Fruit fly (Drosophila melanogaster) whole organism, pupa: ENCODE measurements around the gene CG1896.

Experiments used
- CG10348 ChIP-seq: fragments of 200-800 bp; sonication (Bioruptor generic); IDR thresholded peaks from 2 replicates; pipeline ENCODE4 v1.3.6; 2022; ENCODE audit warnings: missing biosample characterization, missing genetic modification characterization
- CG12605 ChIP-seq: fragments of 200-800 bp; sonication (Bioruptor generic); IDR thresholded peaks from 2 replicates; pipeline ENCODE4 v1.3.6; 2022; ENCODE audit warnings: missing biosample characterization, missing genetic modification characterization
- CG13204 ChIP-seq: fragments of 200-800 bp; sonication (Bioruptor generic); optimal IDR thresholded peaks from 2 replicates; lab custom pipeline; 2018; ENCODE audit warnings: missing biosample characterization, mild to moderate bottlenecking, missing genetic modification characterization, moderate library complexity
- CG14655 ChIP-seq: fragments of 200-800 bp; sonication (Bioruptor generic); optimal IDR thresholded peaks from 3 replicates; lab custom pipeline; 2017; ENCODE audit warnings: mild to moderate bottlenecking, missing biosample characterization, missing genetic modification reagents, missing genetic modification characterization
- CG15710 ChIP-seq: fragments of 200-800 bp; sonication (Bioruptor generic); optimal IDR thresholded peaks from 2 replicates; lab custom pipeline; 2018; ENCODE audit warnings: missing biosample characterization, mild to moderate bottlenecking, missing genetic modification characterization, moderate library complexity
- CG17806 ChIP-seq: fragments of 200-800 bp; sonication (Bioruptor generic); optimal IDR thresholded peaks from 2 replicates; lab custom pipeline; 2018; ENCODE audit warnings: missing biosample characterization, mild to moderate bottlenecking, missing genetic modification characterization, moderate library complexity
- CG32121 ChIP-seq: fragments of 200-800 bp; sonication (Bioruptor generic); IDR thresholded peaks from 2 replicates; pipeline ENCODE4 v1.3.6; 2022; ENCODE audit warnings: missing biosample characterization, missing genetic modification characterization
- CG34367 ChIP-seq: fragments of 200-800 bp; sonication (Bioruptor generic); optimal IDR thresholded peaks from 2 replicates; lab custom pipeline; 2018; ENCODE audit warnings: missing biosample characterization, mild to moderate bottlenecking, missing genetic modification characterization
- CG4496 ChIP-seq: fragments of 200-800 bp; sonication (Bioruptor generic); IDR thresholded peaks from 3 replicates; pipeline ENCODE4 v1.3.6; 2022; ENCODE audit warnings: missing biosample characterization, missing genetic modification characterization
- CG8159 ChIP-seq: fragments of 200-800 bp; sonication (Bioruptor generic); optimal IDR thresholded peaks from 3 replicates; lab custom pipeline; 2018; ENCODE audit warnings: missing biosample characterization, mild to moderate bottlenecking, missing genetic modification characterization, moderate library complexity
- CG8301 ChIP-seq: fragments of 200-800 bp; sonication (Bioruptor generic); optimal IDR thresholded peaks from 2 replicates; lab custom pipeline; 2018; ENCODE audit warnings: missing biosample characterization, mild to moderate bottlenecking, missing genetic modification characterization
- CG9948 ChIP-seq: fragments of 200-800 bp; sonication (Bioruptor generic); optimal IDR thresholded peaks from 2 replicates; lab custom pipeline; 2018; ENCODE audit warnings: missing biosample characterization, mild to moderate bottlenecking, missing genetic modification characterization, moderate library complexity
- D1 ChIP-seq: fragments of 200-800 bp; sonication (Bioruptor generic); optimal IDR thresholded peaks from 2 replicates; lab custom pipeline; 2018; ENCODE audit warnings: missing biosample characterization, mild to moderate bottlenecking, missing genetic modification characterization, moderate library complexity
- EcR ChIP-seq: fragments of 200-800 bp; sonication (Bioruptor generic); optimal IDR thresholded peaks from 3 replicates; lab custom pipeline; 2019; ENCODE audit warnings: missing biosample characterization, missing genetic modification characterization, mild to moderate bottlenecking, moderate library complexity, missing genetic modification reagents
- Ets98B ChIP-seq: fragments of 200-800 bp; sonication (Bioruptor generic); IDR thresholded peaks from 2 replicates; pipeline ENCODE4 v1.3.6; 2022; ENCODE audit warnings: missing biosample characterization, missing genetic modification characterization
- Pif1A ChIP-seq: fragments of 200-800 bp; sonication (Bioruptor generic); optimal IDR thresholded peaks from 3 replicates; lab custom pipeline; 2016; ENCODE audit warnings: missing biosample characterization, missing genetic modification characterization
- Pif1B ChIP-seq: fragments of 200-800 bp; sonication (Bioruptor generic); optimal IDR thresholded peaks from 3 replicates; lab custom pipeline; 2016; ENCODE audit warnings: missing biosample characterization, missing genetic modification characterization
- Snoo ChIP-seq: fragments of 200-800 bp; sonication (Bioruptor generic); optimal IDR thresholded peaks from 3 replicates; lab custom pipeline; 2017; ENCODE audit warnings: missing biosample characterization, mild to moderate bottlenecking, missing genetic modification characterization, inconsistent platforms
- fd96Ca ChIP-seq: fragments of 200-800 bp; sonication (Bioruptor generic); IDR thresholded peaks from 3 replicates; pipeline ENCODE4 v1.3.6; 2022; ENCODE audit warnings: missing biosample characterization, missing genetic modification characterization
- gl ChIP-seq: fragments of 200-800 bp; sonication (Bioruptor generic); optimal IDR thresholded peaks from 2 replicates; lab custom pipeline; 2018; ENCODE audit warnings: missing biosample characterization, mild to moderate bottlenecking, missing genetic modification characterization
- rn ChIP-seq: fragments of 200-800 bp; sonication (Bioruptor generic); IDR thresholded peaks from 2 replicates; pipeline ENCODE4 v1.3.6; 2022; ENCODE audit warnings: missing biosample characterization, missing genetic modification characterization

Gene CG1896

DNA sequence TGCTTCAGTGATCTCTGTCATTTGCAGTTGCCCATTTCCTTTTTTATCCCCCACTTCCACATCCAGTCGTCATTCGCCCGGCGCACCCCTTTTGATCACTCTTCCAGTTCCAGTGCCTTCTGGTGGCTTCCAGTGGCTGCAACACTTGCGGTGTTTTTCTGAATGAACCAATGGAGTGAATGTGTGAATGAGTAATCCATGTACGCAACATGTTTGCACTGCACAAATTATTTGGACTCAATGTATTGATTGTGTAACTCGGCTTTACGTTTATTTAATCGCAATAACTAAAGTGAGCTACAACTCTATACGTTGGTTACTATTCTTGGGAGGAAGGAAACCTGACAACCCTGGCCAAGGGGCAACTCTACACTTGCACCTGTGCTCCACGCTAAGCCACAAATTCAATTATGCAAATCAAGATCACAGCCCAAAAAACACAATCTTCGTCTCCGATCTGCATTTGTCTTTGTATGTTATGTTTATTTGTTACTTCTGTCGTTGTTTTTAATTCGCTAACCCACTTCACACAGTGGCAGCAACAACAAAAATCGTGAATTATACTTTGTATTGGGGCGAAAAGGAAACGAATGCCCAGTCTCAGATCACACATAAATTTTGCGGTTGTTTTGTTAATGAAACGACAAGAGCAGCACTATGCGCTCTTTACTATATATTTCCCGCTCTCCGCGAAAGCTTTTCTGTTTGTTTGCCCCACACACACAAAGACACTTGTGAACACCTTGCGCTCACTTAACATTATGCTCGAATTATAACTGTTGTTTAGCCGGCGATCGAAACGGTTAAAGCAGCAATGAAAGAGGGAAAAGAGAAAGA lies 29.0 kb upstream of the CG1896 start:
- TF ChIP-seq CG17806 (tag; lab: Kevin White, UChicago) = no peak
- TF ChIP-seq CG10348 (GFP tag; lab: Robert Waterston, UW) = no peak
- no peak for TF ChIP-seq CG15710
- TF ChIP-seq EcR (GFP tag; lab: Kevin White, UChicago) = no peak
- no peak for TF ChIP-seq CG32121 (GFP tag; lab: Robert Waterston, UW)
- TF ChIP-seq CG4496 = peak; percentile 53; the same call in 1 of the 3 replicates
- TF ChIP-seq CG13204 = no peak
- TF ChIP-seq D1 (tag; lab: Kevin White, UChicago) = no peak
- peak; percentile 6 for TF ChIP-seq CG14655 (GFP tag; lab: Kevin White, UChicago)
- TF ChIP-seq rn (GFP tag; lab: Robert Waterston, UW) = no peak
- TF ChIP-seq CG34367 (tag; lab: Kevin White, UChicago) = no peak

DNA sequence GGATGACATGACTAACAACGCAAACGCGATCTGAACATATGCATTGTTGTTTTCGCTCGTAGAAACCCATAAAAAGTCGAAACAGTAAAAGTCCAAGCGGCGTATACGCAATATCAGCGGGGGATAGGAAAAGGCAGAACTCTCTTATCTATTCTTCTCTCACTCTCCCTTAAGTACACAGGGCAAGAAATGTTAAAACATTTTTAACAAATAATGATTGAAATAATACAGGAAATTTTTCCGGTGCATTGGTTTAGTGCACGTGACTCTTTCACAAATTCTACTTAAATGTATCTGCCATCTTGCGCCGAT lies 28.4 kb upstream of the CG1896 start:
- TF ChIP-seq CG15710 = no peak
- no peak for TF ChIP-seq CG17806 (tag; lab: Kevin White, UChicago)
- TF ChIP-seq Snoo = peak; percentile 2

DNA sequence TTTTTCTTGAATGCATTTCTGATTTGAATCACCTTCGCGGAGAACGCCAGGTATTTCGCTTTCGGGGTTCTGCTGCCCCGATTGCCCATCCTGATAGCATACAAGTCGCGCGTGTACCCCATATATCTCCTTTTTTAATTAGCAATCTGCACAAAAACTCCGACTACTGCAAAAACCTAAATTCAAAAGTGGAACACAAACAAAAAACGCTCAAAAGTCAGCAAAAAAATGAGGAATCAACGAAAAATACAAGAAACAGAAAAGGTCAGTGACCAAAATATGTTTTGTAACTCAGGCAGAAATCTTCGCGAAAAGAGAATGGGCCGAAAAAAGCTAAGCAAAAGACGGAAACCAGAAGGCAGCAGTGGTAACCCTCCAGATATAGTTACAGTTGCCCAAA lies 27.8 kb upstream of the CG1896 start:
- no peak for TF ChIP-seq CG4496
- TF ChIP-seq CG9948 (tag; lab: Kevin White, UChicago) = no peak
- TF ChIP-seq CG32121 (GFP tag; lab: Robert Waterston, UW) = no peak
- no peak for TF ChIP-seq CG15710

DNA sequence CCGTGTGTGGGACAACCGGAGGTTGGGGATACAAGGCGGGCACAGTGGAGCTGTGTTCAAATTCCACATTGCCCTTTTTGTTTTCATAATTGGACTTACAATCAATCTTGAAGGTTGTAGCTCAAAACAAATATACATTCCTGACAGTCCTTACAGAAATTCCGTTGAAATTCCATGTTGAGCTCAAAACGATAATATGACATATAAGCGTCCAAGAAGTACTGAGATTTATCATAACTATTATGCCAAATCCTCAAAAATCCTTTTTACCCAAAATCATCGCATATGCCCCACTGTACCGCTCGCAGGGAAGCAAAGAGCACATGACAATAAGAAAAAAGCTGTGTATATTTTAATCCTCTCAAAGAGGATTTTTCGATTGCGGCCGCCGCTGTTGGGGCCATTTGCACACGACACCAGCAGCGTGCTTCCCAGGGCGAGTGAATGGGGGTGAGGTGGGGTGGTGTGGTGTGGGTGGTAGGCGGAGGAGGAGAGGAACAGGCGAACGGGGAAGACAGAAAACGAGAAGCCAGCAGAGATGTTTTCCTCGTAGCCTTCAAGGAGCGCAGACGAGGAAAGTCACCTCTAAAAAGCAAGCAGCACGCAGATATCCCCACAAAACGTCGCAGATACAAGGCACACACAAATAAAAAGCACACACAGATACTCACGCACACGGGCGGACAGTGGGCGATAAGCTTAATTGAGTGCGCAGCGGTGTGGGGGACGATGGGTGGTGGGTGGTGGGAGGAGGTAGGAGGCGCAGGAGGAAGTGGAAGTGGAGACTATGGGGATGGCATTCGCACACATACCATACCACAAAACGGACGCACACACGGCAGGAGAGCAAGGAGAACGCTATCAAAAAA lies 26.5 kb upstream of the CG1896 start:
- TF ChIP-seq EcR (GFP tag; lab: Kevin White, UChicago) (no peak), CG10348 (GFP tag; lab: Robert Waterston, UW) (peak; percentile 46; the same call in 1 of the 2 replicates), CG15710 (peak; percentile 89), D1 (tag; lab: Kevin White, UChicago) (peak; percentile 62), Snoo (peak; percentile 75), rn (GFP tag; lab: Robert Waterston, UW) (peak; percentile 52), CG9948 (tag; lab: Kevin White, UChicago) (peak; percentile 86), CG32121 (GFP tag; lab: Robert Waterston, UW) (peak; percentile 67), CG14655 (GFP tag; lab: Kevin White, UChicago) (peak; percentile 81), CG12605 (GFP tag; lab: Robert Waterston, UW) (no peak), CG13204 (peak; percentile 67), CG17806 (tag; lab: Kevin White, UChicago) (peak; percentile 79), fd96Ca (GFP tag; lab: Robert Waterston, UW) (peak; percentile 81), CG34367 (tag; lab: Kevin White, UChicago) (peak; percentile 79), CG4496 (peak; percentile 63; the same call in 1 of the 3 replicates), CG8159 (tag; lab: Kevin White, UChicago) (peak; percentile 84), Pif1B (GFP tag; lab: Kevin White, UChicago) (peak; percentile 85), CG8301 (tag; lab: Kevin White, UChicago) (peak; percentile 76), Ets98B (peak; percentile 31), Pif1A (GFP tag; lab: Kevin White, UChicago) (peak; percentile 89), gl (peak; percentile 66)

- peak; percentile 38 for TF ChIP-seq CG14655 (GFP tag; lab: Kevin White, UChicago)
- peak; percentile 37 for TF ChIP-seq Pif1B (GFP tag; lab: Kevin White, UChicago)
- TF ChIP-seq CG8301 (tag; lab: Kevin White, UChicago) = peak; percentile 14
- TF ChIP-seq fd96Ca (GFP tag; lab: Robert Waterston, UW) = peak; percentile 32; the same call in 1 of the 3 replicates
- TF ChIP-seq D1 (tag; lab: Kevin White, UChicago) = no peak
- TF ChIP-seq CG8159 (tag; lab: Kevin White, UChicago) = no peak
- TF ChIP-seq CG9948 (tag; lab: Kevin White, UChicago) = peak; percentile 23
- peak; percentile 39 for TF ChIP-seq CG17806 (tag; lab: Kevin White, UChicago)
- TF ChIP-seq CG15710 = peak; percentile 17
- TF ChIP-seq Snoo = peak; percentile 17
These were observed 25.9 kb upstream of the CG1896 start for dm6 chr3R:31718168-31718565.

DNA sequence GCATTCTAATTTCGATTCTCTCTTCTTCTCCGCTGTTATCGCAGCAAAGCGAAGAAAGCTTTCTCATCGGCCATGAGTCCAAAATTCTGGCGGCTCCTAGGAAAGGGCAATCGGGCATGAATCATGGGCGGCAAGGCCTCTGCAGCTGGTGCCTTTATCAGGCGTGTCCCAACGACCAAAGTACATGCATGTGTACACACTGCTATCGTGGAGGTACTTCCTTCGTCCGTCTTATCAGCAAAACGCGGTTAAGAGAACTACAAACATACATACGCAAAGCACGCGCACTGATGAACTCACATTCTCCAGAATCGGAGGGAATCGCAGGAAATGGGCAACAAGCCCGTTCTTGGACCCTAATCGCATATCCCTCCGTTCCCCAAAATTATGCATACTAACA lies 25.1 kb upstream of the CG1896 start:
- TF ChIP-seq CG8301 (tag; lab: Kevin White, UChicago) (no peak), Snoo (no peak), D1 (tag; lab: Kevin White, UChicago) (no peak), CG9948 (tag; lab: Kevin White, UChicago) (no peak), CG4496 (peak; percentile 31; the same call in 1 of the 3 replicates), CG32121 (GFP tag; lab: Robert Waterston, UW) (no peak), CG14655 (GFP tag; lab: Kevin White, UChicago) (no peak), CG13204 (no peak), CG34367 (tag; lab: Kevin White, UChicago) (no peak), Pif1A (GFP tag; lab: Kevin White, UChicago) (no peak), CG10348 (GFP tag; lab: Robert Waterston, UW) (no peak), Pif1B (GFP tag; lab: Kevin White, UChicago) (no peak), CG17806 (tag; lab: Kevin White, UChicago) (no peak), Ets98B (no peak), CG12605 (GFP tag; lab: Robert Waterston, UW) (no peak), gl (peak; percentile 52), EcR (GFP tag; lab: Kevin White, UChicago) (no peak), rn (GFP tag; lab: Robert Waterston, UW) (no peak)
